Fruit fly (Drosophila melanogaster) S2 (cell line): ENCODE data around the gene Drsl5.

Experiments used
- CG8478 ChIP-seq: fragments of >200 bp; optimal IDR thresholded peaks from 2 replicates; lab custom pipeline; 2018
- CTCF ChIP-seq, 2 experiments: fragments of >200 bp; optimal IDR thresholded peaks; 2 replicates each; lab custom pipeline; 2018

- TF ChIP-seq CG8478 (no peak), CTCF (optimal IDR thresholded peaks at IDR 0.05; lab: Kevin White, UChicago) (no peak)
These were observed 18.2 kb downstream of the Drsl5 start, which contains the start of gene CG14969 for dm6 chr3L:3334784-3335183.
